Worm (Caenorhabditis elegans) whole organism, L4/young adult: ENCODE measurements around the gene cri-3.
A peak's percentile ranks its signal among the peaks of the same experiment; 100 is the strongest.

ENCODE experiments used
- W03F9.2 ChIP-seq: fragments of 150-350 bp; optimal IDR thresholded peaks from 2 replicates; lab custom pipeline; 2014; ENCODE audit warnings: missing biosample characterization, missing genetic modification characterization
- dao-5 ChIP-seq: sonication (generic microtip); optimal IDR thresholded peaks from 2 replicates; lab custom pipeline; 2016; ENCODE audit warnings: missing genotype, missing genetic modification characterization, moderate library complexity, missing compliant biosample characterization
- him-1 ChIP-seq: sonication (generic microtip); optimal IDR thresholded peaks from 2 replicates; lab custom pipeline; 2016; ENCODE audit warnings: missing genotype, missing genetic modification reagents, missing genetic modification characterization, missing compliant biosample characterization

Gene cri-3

DNA sequence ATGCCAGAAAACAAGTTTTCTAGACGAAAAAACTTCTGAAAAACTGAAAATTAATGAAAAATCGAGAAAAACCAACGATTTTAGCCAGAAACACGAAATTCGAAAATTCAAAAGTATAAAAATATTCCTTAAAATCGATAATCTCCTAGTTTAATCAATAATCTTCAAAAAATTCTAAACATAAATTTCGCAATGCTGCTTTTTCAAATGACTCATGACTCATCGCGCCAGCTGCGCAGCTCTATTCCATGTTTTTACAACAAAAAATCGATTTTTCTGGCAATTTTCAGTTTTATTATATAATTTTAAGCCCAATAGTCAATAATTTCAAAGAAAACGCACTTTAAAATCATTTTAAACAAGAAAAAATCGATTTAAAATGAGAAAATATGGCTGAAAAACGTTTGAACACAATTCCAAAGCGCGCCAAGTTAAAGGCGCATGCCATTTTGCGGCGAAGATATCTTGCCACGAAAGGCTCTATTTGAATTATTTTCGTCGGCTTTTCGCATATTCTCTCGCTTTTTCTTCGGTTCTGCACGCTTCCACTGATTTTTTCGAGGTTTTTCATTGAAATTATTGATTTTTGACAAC is at the start of gene cri-3:
Gene cri-3 (plus strand): TSS at position 482 of the 594 bp plus-strand sequence.
- TF ChIP-seq W03F9.2 (tag; lab: Kevin White, UChicago) (no peak), him-1 (no peak), dao-5 (no peak)

DNA sequence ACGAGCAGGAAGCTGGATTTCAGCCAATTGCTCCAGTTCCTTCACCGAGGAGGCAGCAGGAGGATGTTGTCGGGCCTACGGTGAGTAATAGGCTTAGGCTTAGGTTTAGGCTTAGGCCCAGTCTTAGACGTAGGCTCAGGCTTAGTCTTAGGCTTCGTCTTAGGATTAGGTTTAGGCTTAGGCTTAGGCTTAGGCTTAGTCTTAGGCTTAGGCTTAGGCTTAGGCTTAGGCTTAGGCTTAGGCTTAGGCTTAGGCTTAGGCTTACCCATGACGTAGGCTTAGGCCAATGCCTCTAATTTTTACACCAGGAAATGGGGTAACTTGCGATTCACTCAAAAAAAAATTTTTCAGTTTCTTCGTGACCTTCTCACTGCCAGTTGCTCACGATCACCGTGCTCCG is 49.5 kb upstream of the cri-3 start:
- TF ChIP-seq dao-5, result no peak
- no peak for TF ChIP-seq him-1
- no peak for TF ChIP-seq W03F9.2 (tag; lab: Kevin White, UChicago)

DNA sequence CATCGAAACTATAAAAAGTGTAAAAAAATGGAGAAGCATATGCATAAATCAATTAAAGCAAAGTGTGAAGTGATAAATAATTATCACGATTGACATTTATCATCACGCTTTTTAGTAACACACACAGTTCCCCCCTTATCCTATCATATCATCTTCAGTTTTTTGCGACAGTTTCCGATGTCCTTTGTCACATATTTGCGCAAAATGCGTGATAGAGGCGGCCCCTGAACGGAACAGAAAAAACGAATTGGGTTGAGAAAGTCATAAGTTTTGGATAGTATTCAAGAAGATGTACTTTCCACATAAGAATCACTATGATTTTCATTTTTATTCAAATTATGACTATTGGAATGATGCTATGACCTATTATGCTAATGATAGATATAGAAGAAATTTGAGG is 47.1 kb upstream of the cri-3 start:
- TF ChIP-seq him-1, result no peak
- no peak for TF ChIP-seq W03F9.2 (tag; lab: Kevin White, UChicago)
- TF ChIP-seq dao-5, result no peak

DNA sequence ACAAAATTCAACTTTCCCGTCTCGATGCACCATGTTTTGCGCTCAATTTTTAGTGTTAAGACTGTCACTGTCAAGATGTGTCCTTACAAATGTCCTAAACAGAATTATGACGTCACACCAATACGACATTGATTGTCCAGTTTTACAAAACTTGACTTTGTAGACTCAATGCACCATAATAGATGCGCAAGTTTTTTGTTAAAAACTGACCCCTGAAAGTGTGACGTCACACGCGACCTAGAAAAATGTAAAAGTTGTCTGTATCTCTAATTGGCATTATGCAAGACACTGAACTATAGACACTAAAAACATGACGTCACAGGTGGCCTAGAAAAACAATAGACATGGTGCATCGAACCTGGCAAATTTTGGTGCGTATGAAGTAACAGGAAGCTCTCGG is 45.1 kb upstream of the cri-3 start:
- no peak for TF ChIP-seq him-1
- TF ChIP-seq W03F9.2 (tag; lab: Kevin White, UChicago), result no peak
- TF ChIP-seq dao-5, result no peak

DNA sequence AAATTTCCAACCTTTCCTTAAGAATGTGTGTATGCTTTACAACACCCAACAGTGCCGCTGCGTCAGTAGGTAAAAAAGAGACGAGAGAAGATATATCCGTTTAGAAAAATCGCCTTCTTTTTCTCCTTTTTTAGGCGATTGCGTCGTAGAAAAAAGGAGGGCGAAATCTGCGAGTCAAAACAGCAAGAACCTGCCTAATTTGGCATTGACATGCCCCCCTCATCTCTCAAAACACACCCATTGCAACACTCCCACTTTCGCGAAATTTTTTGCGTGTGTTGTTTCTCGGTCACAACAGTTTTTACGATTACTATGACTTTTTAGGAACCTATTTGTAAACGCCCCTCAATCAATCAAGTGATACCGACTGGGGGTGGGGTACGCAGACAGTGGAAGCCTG is 44.5 kb upstream of the cri-3 start:
- TF ChIP-seq him-1, result no peak
- no peak for TF ChIP-seq W03F9.2 (tag; lab: Kevin White, UChicago)
- no peak for TF ChIP-seq dao-5

DNA sequence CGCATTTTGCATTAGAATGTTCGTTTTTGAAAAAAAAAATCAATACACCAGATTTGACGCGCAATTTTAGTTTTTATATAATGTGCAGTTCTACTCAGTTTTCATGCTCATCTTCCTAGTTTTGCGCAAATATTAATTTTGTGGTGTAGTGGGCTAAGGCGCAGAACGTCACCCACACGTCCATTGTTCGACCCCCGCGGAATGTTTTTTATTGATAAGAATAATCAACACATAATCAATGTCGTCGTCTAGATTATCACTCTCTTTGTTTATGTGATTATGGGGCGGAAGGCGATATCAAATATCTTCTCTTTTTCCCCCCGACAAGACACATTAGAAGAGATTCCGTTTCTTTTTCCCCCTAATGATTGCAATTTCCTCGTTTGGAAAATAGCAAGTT is 40.4 kb upstream of the cri-3 start:
- TF ChIP-seq dao-5, result no peak
- no peak for TF ChIP-seq W03F9.2 (tag; lab: Kevin White, UChicago)
- TF ChIP-seq him-1, result no peak

DNA sequence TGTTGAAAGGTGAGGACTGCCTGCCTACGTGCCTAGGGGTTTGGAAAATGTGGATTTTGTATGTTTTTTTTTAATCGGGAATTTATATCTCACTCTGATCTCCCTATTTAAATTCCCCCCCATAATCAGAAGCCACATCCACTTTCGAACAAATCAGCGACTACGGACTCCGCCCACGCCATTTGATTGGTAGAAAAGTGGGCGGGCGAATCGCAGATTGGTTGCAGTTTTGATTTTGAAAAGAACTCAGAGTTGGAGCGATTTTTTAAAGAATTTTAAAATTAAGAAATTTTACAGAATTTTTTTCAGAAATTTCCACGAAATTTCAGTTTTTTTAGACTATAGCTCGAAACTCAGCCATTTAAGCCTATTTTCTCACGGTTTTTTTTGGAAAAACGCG is 36.1 kb upstream of the cri-3 start:
- TF ChIP-seq W03F9.2 (tag; lab: Kevin White, UChicago) (no peak), dao-5 (no peak), him-1 (no peak)

DNA sequence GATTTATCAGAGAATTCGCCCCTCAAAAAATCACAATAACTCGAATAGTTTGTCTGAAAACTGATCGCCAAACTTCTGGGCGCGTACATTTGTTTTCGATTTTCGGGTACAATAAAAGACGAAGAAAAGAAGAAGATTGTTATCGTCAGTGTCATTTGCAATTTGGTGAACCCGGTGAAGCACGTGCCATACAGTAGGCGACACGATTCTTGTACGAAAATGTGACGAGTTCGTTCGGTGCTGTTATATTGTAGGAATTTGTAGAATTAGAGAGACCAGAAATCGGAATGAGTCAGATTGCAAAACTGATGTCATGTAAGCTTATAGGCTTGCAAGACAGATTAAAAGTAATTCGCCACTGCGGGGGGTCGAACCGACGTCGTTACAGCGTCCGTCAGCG is 28.4 kb upstream of the cri-3 start:
- no peak for TF ChIP-seq W03F9.2 (tag; lab: Kevin White, UChicago)
- TF ChIP-seq him-1, result no peak
- no peak for TF ChIP-seq dao-5

DNA sequence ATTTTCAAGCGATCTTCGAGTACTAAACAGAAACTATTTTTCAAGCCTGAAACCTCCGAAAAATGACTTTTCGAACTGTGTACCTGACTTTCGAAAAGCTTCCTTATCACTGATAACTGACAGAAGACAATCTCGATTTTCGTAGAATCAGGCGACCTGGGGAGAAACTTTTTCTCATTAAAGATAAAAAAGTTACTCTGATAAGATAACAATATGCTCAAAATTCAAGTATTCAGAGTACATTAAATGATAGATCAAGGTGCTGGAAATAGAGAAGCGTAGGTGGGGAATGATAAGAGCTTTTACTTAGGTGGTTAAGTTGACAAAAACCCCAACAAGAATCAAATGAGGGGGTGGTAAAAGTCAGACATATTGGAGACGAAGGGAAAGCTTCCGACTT is 26.1 kb upstream of the cri-3 start, which contains the start of gene prk-2:
Gene prk-2 (minus strand): TSS at position 156 of the 400 bp plus-strand sequence.
- TF ChIP-seq W03F9.2 (tag; lab: Kevin White, UChicago), result no peak

DNA sequence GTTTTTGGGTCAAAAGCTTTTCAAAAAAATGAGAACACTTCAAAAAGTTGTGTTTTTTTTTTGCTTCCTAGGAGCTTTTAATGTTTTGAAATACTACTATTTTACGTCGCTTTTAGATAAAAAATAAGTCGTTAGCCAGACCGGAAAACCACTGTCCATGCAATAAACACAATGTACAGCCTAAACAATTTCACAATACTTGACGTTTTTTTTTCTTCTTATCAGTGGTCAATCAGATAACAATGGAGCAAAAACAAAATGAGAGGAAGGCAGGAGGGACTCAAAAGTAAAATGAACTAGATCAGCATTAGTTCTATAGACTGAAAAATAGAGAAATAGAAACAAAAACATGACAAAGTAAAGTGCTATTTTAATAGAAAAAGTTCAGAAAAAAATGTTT is 25.4 kb upstream of the cri-3 start:
- no peak for TF ChIP-seq W03F9.2 (tag; lab: Kevin White, UChicago)

DNA sequence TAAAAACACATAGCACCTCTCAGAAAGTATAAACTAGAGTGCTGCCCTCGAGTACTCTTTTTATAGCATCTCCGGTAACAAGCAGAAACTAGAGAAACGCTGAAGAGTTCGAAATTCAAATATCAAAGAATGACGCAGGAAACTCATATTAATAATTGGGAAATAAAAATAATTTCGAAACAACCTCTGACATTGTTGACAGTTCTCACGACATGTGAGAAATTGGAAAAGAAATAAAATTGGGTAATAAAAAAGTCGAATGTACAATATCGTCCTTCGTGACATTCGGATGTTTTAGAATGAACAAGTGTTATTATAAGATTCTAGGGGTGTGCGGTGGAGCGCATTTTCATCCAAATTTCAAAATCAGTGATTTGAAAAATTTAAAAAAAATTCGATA is 23.9 kb upstream of the cri-3 start:
- no peak for TF ChIP-seq dao-5
- no peak for TF ChIP-seq him-1

DNA sequence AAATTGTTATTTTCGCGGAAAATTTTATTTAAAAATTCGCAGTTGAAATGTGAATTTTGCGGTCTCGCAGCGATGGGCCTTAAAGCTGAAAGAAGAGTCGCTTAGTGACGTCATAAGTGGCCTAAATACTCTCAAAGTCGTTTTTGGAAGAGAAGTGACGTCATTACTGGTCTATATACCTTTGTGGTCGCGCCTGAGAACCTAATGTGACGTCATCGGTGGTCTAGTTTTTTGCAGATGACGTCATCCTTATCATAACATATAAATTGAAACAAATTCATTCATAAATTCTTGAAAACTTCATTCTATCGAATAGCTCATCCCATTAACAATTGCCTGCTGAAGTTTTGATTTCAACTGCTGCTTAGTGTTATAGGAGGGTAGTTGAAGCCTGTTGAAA is 19.0 kb upstream of the cri-3 start:
- no peak for TF ChIP-seq him-1
- TF ChIP-seq W03F9.2 (tag; lab: Kevin White, UChicago), result no peak
- TF ChIP-seq dao-5, result no peak

DNA sequence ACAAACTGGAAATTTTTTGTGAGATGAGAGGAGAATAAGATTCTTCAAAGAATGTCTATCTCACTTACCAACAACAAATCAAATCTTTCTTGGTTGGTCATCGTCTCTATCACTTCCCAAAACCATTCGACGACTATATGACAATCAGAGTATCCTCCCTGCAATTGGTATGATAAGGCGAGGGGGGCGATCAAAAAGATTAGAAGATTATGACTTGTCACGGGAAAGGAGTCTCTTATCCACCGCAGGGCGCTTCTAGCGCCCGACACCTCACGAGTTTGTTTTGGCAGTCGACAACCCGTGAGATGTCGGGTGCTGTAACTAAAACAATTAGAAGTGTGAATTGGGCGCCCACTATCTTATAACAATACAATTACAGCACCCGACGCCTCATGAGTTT is 18.5 kb upstream of the cri-3 start:
- TF ChIP-seq dao-5 (no peak), W03F9.2 (tag; lab: Kevin White, UChicago) (no peak), him-1 (no peak)

DNA sequence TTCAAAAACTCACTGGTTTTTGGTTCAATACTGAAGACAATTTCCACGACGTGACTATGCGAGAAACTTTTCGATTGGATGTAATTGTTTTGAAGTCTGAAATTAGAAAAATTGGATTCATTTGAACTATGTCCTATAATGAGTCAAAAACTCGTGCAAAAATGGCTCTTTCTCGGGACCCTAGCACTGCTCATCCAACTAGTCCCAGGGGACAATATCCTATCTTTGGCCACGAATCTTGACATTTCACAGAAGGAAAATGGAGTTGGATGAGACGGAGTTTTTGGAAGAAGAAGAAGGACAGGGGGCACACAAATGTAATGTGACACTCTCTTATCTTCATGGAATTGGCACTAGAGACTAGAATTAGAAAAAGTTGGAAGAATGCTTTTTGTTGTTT is 14.3 kb upstream of the cri-3 start:
- TF ChIP-seq W03F9.2 (tag; lab: Kevin White, UChicago), result no peak
- no peak for TF ChIP-seq him-1
- no peak for TF ChIP-seq dao-5

DNA sequence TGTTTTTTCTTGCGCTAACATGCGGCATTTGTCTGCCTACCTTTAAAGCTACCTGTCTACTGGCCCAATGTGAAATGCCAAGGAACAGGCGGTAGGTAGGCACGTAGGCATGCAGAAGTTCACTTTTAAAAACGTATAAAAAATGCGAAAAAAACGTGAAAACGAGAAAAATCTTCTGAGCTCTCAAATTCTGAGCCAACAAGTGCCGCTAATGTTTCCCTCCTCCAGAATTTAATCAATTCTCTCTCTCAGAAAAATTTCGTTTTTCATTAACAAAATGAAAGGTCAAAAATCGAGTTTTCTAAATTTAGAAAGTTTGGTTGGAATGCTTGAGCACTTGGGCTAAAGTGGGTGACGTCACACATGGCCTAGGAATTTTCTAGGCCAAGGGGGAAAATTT is 13.7 kb upstream of the cri-3 start:
- no peak for TF ChIP-seq him-1
- TF ChIP-seq W03F9.2 (tag; lab: Kevin White, UChicago), result no peak
- TF ChIP-seq dao-5, result no peak

DNA sequence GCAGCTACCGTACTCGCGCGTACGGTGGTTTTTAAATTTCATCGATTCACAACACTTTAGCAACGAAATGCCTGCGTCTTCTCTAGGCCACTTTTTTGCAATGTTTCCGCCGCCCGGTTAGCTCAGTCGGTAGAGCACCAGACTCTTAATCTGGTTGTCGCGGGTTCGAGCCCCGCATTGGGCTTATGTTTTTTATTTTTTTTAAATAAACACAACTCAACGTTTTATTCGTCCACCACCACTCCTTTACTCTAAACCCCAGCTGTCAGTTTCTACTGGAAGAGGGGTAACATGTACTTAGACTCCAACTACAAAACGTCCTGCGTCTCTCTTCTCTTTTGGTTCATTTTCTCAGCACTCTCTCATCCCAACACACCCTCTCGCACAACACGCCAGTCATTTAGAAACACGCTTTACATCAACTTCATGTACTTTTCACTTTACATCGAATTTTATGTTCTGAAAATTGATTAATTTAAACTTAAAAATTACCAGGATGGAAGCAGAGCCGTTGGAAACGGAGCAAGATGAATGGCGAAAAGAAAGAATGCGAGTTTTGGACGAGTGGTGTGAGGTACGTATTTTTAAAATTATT is 6.6 kb upstream of the cri-3 start, which contains the start of the genes elmd-1 and hecw-1:
Gene elmd-1 (plus strand): TSS at position 494 of the 595 bp plus-strand sequence.
Gene hecw-1 (minus strand): TSS at position 545 of the 595 bp plus-strand sequence.
- TF ChIP-seq W03F9.2 (tag; lab: Kevin White, UChicago) (peak; percentile 44), him-1 (no peak), dao-5 (no peak)
